Worm (Caenorhabditis elegans): ENCODE results near the gene vit-4.

DNA sequence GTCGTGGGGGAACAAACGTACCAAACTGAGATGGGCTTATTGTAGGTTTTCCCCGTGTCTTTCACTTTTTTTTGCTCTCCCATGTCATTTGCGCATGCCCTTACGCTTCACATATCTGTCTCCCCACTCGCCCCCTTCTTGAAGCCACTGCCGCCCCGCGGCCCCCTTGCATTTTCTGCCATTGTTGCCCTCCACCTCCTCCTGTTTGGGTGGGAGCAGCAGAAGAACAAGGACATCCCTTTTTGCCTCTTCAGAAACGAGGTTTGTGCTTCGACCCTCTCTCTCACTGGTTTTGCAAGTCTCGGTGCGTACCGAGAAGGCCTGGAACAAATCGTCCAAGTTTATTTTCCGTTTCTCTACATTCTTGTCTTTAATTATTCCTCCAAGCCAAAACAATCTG is 9.6 kb downstream of the vit-4 start:
- no peak for TF ChIP-seq skn-1 (tag; optimal IDR thresholded peaks at IDR 0.05)
- TF ChIP-seq zag-1 (tag; optimal IDR thresholded peaks at IDR 0.05): no peak
- TF ChIP-seq jun-1 (tag; optimal IDR thresholded peaks at IDR 0.05): no peak
- TF ChIP-seq unc-39 (tag; optimal IDR thresholded peaks at IDR 0.05): no peak
- no peak for TF ChIP-seq nhr-11 (tag; optimal IDR thresholded peaks at IDR 0.05)
- TF ChIP-seq fos-1 (tag; optimal IDR thresholded peaks at IDR 0.05): no peak
- TF ChIP-seq ama-1 (optimal IDR thresholded peaks at IDR 0.05): no peak
- TF ChIP-seq snpc-4 (tag; optimal IDR thresholded peaks at IDR 0.05): no peak
- TF ChIP-seq ceh-82 (tag; optimal IDR thresholded peaks at IDR 0.05): no peak
- no peak for TF ChIP-seq nhr-25 (tag; optimal IDR thresholded peaks at IDR 0.05)
- no peak for TF ChIP-seq lin-39 (tag; optimal IDR thresholded peaks at IDR 0.05)
- TF ChIP-seq nhr-12 (tag; optimal IDR thresholded peaks at IDR 0.05): no peak

Measured in whole organism, L3 larva.